Fruit fly (Drosophila melanogaster): ENCODE results near the gene Sem1.

DNA sequence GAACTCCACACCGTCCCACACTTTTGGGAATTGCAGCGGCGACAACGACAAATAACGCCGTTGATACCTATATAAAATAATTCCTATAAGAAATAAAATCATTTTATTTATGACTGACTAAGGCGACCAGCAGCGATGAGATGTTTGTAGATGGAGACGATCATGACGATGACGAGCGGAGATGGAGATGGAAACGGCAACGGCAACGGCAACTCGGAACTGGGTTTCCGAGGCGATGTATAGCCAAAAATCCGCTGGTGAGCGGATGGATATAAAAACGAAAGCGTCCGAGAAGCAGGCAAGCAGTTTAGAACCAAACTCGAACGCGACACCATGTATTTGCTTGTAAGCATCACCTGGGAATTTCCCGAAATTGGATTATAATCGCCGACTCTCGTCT is 42.4 kb upstream of the Sem1 start, which contains the start of gene Pcp:
- no peak for TF ChIP-seq Mnt (GFP tag; optimal IDR thresholded peaks at IDR 0.05)
- no peak for TF ChIP-seq pad (GFP tag; optimal IDR thresholded peaks at IDR 0.05)

All from whole organism, adult.